Worm (Caenorhabditis elegans): ENCODE measurements around the gene ndua-12.

The ndua-12 gene

DNA sequence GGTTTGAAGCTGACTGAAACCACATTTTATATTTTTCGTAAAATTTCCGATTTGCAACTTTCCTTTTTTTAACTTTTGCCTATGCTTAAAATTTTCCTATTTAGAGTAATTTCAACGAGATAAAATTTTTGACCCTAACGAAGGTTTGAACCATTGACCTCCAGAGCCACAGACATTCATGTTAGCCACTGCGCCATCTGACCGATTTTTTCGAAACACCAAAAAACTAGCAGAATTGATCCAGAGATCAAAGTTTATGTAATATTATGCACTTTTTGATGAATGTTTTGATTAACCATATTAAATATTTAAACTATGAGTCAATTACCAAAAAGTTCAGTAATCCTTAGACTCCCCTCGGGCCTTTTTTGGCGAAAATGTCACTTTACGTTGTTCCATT, 38.4 kb upstream of the ndua-12 start:
- no peak for TF ChIP-seq aly-2 (tag; optimal IDR thresholded peaks at IDR 0.05)
- no peak for TF ChIP-seq nhr-12 (tag; optimal IDR thresholded peaks at IDR 0.05)

DNA sequence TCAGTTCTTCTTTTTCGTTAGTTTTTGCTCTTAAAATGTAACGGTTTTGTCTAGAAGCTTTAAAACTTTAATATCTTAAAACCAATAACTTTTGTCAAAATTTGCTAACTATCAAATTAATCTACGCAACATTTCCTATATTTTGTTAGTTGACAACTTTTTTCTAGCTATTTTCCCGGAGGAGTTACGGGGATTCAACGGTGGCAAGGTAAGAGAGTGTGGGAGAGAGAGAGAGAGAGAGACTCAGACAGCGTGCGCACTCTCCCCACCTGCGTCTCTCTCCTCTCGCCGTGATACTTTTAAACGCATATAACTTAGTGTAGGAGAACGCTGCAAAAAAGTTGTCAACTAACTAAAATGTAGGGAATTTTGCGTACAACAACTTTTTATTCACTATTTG, 33.9 kb upstream of the ndua-12 start:
- TF ChIP-seq mdl-1 (tag; optimal IDR thresholded peaks at IDR 0.05) (no peak), ztf-4 (tag; optimal IDR thresholded peaks at IDR 0.05) (no peak), snpc-4 (tag; optimal IDR thresholded peaks at IDR 0.05) (no peak), ceh-9 (tag; optimal IDR thresholded peaks at IDR 0.05) (no peak), ZK546.5 (tag; optimal IDR thresholded peaks at IDR 0.05) (no peak), unc-62 (GFP tag; optimal IDR thresholded peaks at IDR 0.05) (no peak), nfya-1 (tag; optimal IDR thresholded peaks at IDR 0.05; ENCODE audit: insufficient read depth) (no peak), pha-4 (tag; optimal IDR thresholded peaks at IDR 0.05) (no peak), jun-1 (tag; optimal IDR thresholded peaks at IDR 0.05) (no peak), fos-1 (tag; optimal IDR thresholded peaks at IDR 0.05) (no peak)

- TF ChIP-seq jun-1 (tag; optimal IDR thresholded peaks at IDR 0.05) = no peak
- TF ChIP-seq ztf-4 (tag; optimal IDR thresholded peaks at IDR 0.05) = no peak
- no peak for TF ChIP-seq tbx-2 (tag; optimal IDR thresholded peaks at IDR 0.05)
- no peak for TF ChIP-seq sea-2 (GFP tag; optimal IDR thresholded peaks at IDR 0.05)
- no peak for TF ChIP-seq fkh-2 (tag; optimal IDR thresholded peaks at IDR 0.05)
- TF ChIP-seq R02D3.7 (tag; optimal IDR thresholded peaks at IDR 0.05) = no peak
- TF ChIP-seq lin-39 (tag; optimal IDR thresholded peaks at IDR 0.05) = no peak
- TF ChIP-seq elt-1 (tag; optimal IDR thresholded peaks at IDR 0.05) = no peak
- TF ChIP-seq fkh-10 (GFP tag; optimal IDR thresholded peaks at IDR 0.05) = no peak
- no peak for TF ChIP-seq unc-39 (tag; optimal IDR thresholded peaks at IDR 0.05)
- no peak for TF ChIP-seq pqm-1 (tag; optimal IDR thresholded peaks at IDR 0.05)
- no peak for TF ChIP-seq aly-2 (tag; optimal IDR thresholded peaks at IDR 0.05)
- TF ChIP-seq snpc-4 (tag; optimal IDR thresholded peaks at IDR 0.05) = no peak
These were observed 31.9 kb upstream of the ndua-12 start, which contains the start of gene Y54G2A.41 for ce11 chrIV:2751568-2751967. TSS of gene Y54G2A.41 (plus strand) at chrIV:2751868.

- TF ChIP-seq fkh-10 (GFP tag; optimal IDR thresholded peaks at IDR 0.05) (no peak), ceh-9 (tag; optimal IDR thresholded peaks at IDR 0.05) (no peak), nhr-25 (tag; optimal IDR thresholded peaks at IDR 0.05) (no peak), ceh-16 (tag; optimal IDR thresholded peaks at IDR 0.05) (no peak), nhr-77 (tag; optimal IDR thresholded peaks at IDR 0.05) (no peak), pha-4 (tag; optimal IDR thresholded peaks at IDR 0.05) (no peak), unc-39 (tag; optimal IDR thresholded peaks at IDR 0.05) (no peak), elt-2 (tag; optimal IDR thresholded peaks at IDR 0.05) (no peak), sea-2 (GFP tag; optimal IDR thresholded peaks at IDR 0.05) (no peak)
These were observed 31.0 kb upstream of the ndua-12 start for ce11 chrIV:2750607-2751006.

DNA sequence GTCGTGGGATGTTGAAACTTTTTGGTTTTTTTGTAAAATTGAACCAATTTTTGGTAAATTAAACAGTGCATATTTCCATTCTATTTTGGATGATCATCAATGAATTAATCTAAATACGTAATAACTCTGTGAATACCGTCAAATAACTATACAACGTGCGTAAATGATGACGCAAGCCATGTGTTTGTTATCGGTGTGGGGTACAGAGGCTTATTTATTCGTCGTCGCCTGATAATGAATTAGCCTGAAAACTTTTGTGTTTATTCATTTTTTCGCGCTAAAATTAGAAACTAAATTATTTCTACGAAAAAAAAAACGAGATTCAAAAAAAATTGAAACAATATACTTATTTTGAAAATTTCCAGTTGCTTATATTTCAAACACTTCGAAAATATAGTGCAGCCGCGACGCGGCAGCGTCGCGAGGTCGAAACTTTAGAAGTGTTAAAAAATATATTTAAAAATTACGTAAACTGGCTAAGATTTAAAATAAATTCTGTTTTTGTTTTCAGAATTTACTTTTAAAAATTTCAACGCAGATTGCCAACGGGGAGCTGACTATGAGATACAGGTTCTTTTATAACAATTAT, 29.3 kb upstream of the ndua-12 start:
- no peak for TF ChIP-seq fkh-10 (GFP tag; optimal IDR thresholded peaks at IDR 0.05)
- peak; percentile 40 for TF ChIP-seq elt-2 (tag; optimal IDR thresholded peaks at IDR 0.05)
- peak; percentile 29 for TF ChIP-seq pqm-1 (tag; optimal IDR thresholded peaks at IDR 0.05)

- TF ChIP-seq nhr-12 (tag; optimal IDR thresholded peaks at IDR 0.05) (no peak), aly-2 (tag; optimal IDR thresholded peaks at IDR 0.05) (no peak), ceh-16 (tag; optimal IDR thresholded peaks at IDR 0.05) (no peak), ZK546.5 (tag; optimal IDR thresholded peaks at IDR 0.05) (no peak), egl-5 (tag; optimal IDR thresholded peaks at IDR 0.05) (no peak), ceh-82 (tag; optimal IDR thresholded peaks at IDR 0.05) (no peak)
These were observed 27.9 kb upstream of the ndua-12 start for ce11 chrIV:2747385-2748007.

DNA sequence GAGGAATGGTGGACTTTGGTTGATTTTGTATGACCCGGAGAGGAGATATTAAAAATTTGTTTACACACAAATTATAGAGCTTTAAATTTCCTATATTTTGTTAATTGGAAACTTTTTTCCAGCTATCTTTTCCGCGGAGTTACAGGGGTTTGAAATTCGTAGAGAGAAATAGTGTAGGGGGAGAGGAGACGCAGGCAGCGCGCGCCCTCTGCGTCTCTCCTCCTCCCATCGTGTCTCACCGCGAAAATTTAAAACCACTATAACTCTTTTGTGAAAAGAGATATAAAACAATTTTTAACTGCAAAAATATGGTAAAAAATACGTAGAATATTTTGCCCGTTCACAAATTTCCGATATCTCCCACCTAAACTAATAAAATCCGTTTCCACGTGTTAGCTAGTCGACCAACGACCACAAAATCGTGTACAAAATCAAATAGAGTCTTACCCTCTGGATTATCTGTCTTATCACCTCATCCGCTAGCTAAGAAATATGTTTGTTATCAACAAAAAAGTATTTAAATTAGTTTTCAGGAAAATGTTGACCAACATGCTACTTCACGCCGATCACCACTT, 22.9 kb upstream of the ndua-12 start, which contains the start of gene nhr-277:
TSS of gene nhr-277 (plus strand) at position 525 of the 575 bp plus-strand sequence.
- TF ChIP-seq ama-1 (optimal IDR thresholded peaks at IDR 0.05) (no peak), aly-2 (tag; optimal IDR thresholded peaks at IDR 0.05) (no peak), nhr-43 (tag; optimal IDR thresholded peaks at IDR 0.05; ENCODE audit: poor library complexity, severe bottlenecking) (no peak), eor-1 (tag; optimal IDR thresholded peaks at IDR 0.05) (no peak)
